Fruit fly (Drosophila melanogaster) whole organism, prepupa: ENCODE data around the gene PH4alphaNE2.

ENCODE experiments used
- CG10631 ChIP-seq: fragments of 200-800 bp; sonication (Bioruptor generic); optimal IDR thresholded peaks from 2 replicates; lab custom pipeline; 2016; ENCODE audit warnings: missing biosample characterization, missing genetic modification characterization
- CG10669 ChIP-seq: fragments of 200-800 bp; sonication (Bioruptor generic); optimal IDR thresholded peaks from 3 replicates; lab custom pipeline; 2018; ENCODE audit warnings: missing biosample characterization, mild to moderate bottlenecking, missing genetic modification characterization, moderate library complexity
- CG11762 ChIP-seq: fragments of 200-800 bp; sonication (Bioruptor generic); optimal IDR thresholded peaks from 3 replicates; lab custom pipeline; 2016; ENCODE audit warnings: missing biosample characterization, missing genetic modification characterization; ENCODE audit not compliant: insufficient read depth
- CG15336 ChIP-seq: fragments of 200-800 bp; sonication (Bioruptor generic); IDR thresholded peaks from 2 replicates; pipeline ENCODE4 v1.3.6; 2022; ENCODE audit warnings: missing biosample characterization, missing genetic modification characterization
- CG1621 ChIP-seq: fragments of 200-800 bp; sonication (Bioruptor generic); optimal IDR thresholded peaks from 3 replicates; lab custom pipeline; 2018; ENCODE audit warnings: missing biosample characterization, mild to moderate bottlenecking, missing genetic modification characterization
- CG16779 ChIP-seq: fragments of 200-800 bp; sonication (Bioruptor generic); optimal IDR thresholded peaks from 3 replicates; lab custom pipeline; 2017; ENCODE audit warnings: missing biosample characterization, mild to moderate bottlenecking, missing genetic modification characterization
- CG3032 ChIP-seq: fragments of 200-800 bp; optimal IDR thresholded peaks from 2 replicates; lab custom pipeline; 2019; ENCODE audit warnings: missing biosample characterization, mild to moderate bottlenecking, missing genetic modification characterization, moderate library complexity
- CG31627 ChIP-seq: fragments of 200-800 bp; sonication (Bioruptor generic); optimal IDR thresholded peaks from 3 replicates; lab custom pipeline; 2016; ENCODE audit warnings: missing biosample characterization, missing genetic modification characterization
- CG32006 ChIP-seq: fragments of 200-800 bp; sonication (Bioruptor generic); optimal IDR thresholded peaks from 3 replicates; lab custom pipeline; 2017; ENCODE audit warnings: missing biosample characterization, mild to moderate bottlenecking, missing genetic modification characterization
- CG34406 ChIP-seq: fragments of 200-800 bp; sonication (Bioruptor generic); optimal IDR thresholded peaks from 3 replicates; lab custom pipeline; 2016; ENCODE audit warnings: missing biosample characterization, missing genetic modification characterization
- CG3919 ChIP-seq: fragments of 200-800 bp; sonication (Bioruptor generic); optimal IDR thresholded peaks from 3 replicates; lab custom pipeline; 2016; ENCODE audit warnings: missing biosample characterization, missing genetic modification characterization
- CG6276 ChIP-seq: fragments of 200-800 bp; sonication (Bioruptor generic); optimal IDR thresholded peaks from 2 replicates; lab custom pipeline; 2017; ENCODE audit warnings: missing biosample characterization, mild to moderate bottlenecking, missing genetic modification characterization
- CG8119 ChIP-seq: fragments of 200-800 bp; sonication (Bioruptor generic); IDR thresholded peaks from 3 replicates; pipeline ENCODE4 v1.3.6; 2022; ENCODE audit warnings: missing biosample characterization, missing genetic modification characterization
- CG8319 ChIP-seq: fragments of 200-800 bp; sonication (Bioruptor generic); optimal IDR thresholded peaks from 3 replicates; lab custom pipeline; 2016; ENCODE audit warnings: missing biosample characterization, missing genetic modification characterization
- Eip75B ChIP-seq: fragments of 200-800 bp; sonication (Bioruptor generic); optimal IDR thresholded peaks from 3 replicates; lab custom pipeline; 2016; ENCODE audit warnings: missing biosample characterization, missing genetic modification characterization
- Eip78C ChIP-seq: fragments of 200-800 bp; sonication (Bioruptor generic); peaks from one replicate; lab custom pipeline; 2016; ENCODE audit warnings: missing biosample characterization, missing genetic modification characterization
- Ets96B ChIP-seq: fragments of 200-800 bp; optimal IDR thresholded peaks from 2 replicates; lab custom pipeline; 2019; ENCODE audit warnings: missing biosample characterization, mild to moderate bottlenecking, missing genetic modification characterization, moderate library complexity
- Hr38 ChIP-seq: sonication (Bioruptor generic); optimal IDR thresholded peaks from 2 replicates; lab custom pipeline; 2016; ENCODE audit warnings: missing biosample characterization, missing genetic modification characterization
- Hr39 ChIP-seq: fragments of 200-800 bp; sonication (Bioruptor generic); optimal IDR thresholded peaks from 2 replicates; lab custom pipeline; 2016; ENCODE audit warnings: missing biosample characterization, missing genetic modification characterization
- Hr4 ChIP-seq: fragments of 200-800 bp; sonication (Bioruptor generic); optimal IDR thresholded peaks from 3 replicates; lab custom pipeline; 2016; ENCODE audit warnings: missing biosample characterization, missing genetic modification characterization
- Lpt ChIP-seq: fragments of 200-800 bp; sonication (Bioruptor generic); optimal IDR thresholded peaks from 3 replicates; lab custom pipeline; 2016; ENCODE audit warnings: missing biosample characterization, missing genetic modification characterization
- Met ChIP-seq: fragments of 200-800 bp; sonication (Bioruptor generic); optimal IDR thresholded peaks from 3 replicates; lab custom pipeline; 2016; ENCODE audit warnings: missing biosample characterization, missing genetic modification characterization
- OdsH ChIP-seq: fragments of 200-800 bp; sonication (Bioruptor generic); optimal IDR thresholded peaks from 3 replicates; lab custom pipeline; 2016; ENCODE audit warnings: missing biosample characterization, missing genetic modification characterization
- Smox ChIP-seq: fragments of 200-800 bp; sonication (Bioruptor generic); optimal IDR thresholded peaks from 3 replicates; lab custom pipeline; 2016; ENCODE audit warnings: missing biosample characterization, missing genetic modification characterization
- Sox102F ChIP-seq: fragments of 200-800 bp; sonication (Bioruptor generic); optimal IDR thresholded peaks from 2 replicates; lab custom pipeline; 2016; ENCODE audit warnings: missing biosample characterization, mild to moderate bottlenecking, missing genetic modification characterization
- Sox15 ChIP-seq: fragments of 200-800 bp; sonication (Bioruptor generic); optimal IDR thresholded peaks from 3 replicates; lab custom pipeline; 2016; ENCODE audit warnings: missing biosample characterization, missing genetic modification characterization
- achi ChIP-seq: fragments of 200-800 bp; sonication (Bioruptor generic); optimal IDR thresholded peaks from 3 replicates; lab custom pipeline; 2016; ENCODE audit warnings: missing biosample characterization, missing genetic modification characterization
- dac ChIP-seq: fragments of 200-800 bp; sonication (Bioruptor generic); optimal IDR thresholded peaks from 2 replicates; lab custom pipeline; 2017; ENCODE audit warnings: missing biosample characterization, mild to moderate bottlenecking, missing genetic modification characterization
- dsx ChIP-seq: fragments of 200-800 bp; optimal IDR thresholded peaks from 3 replicates; lab custom pipeline; 2019; ENCODE audit warnings: missing biosample characterization, mild to moderate bottlenecking, missing genetic modification characterization, moderate library complexity; ENCODE audit not compliant: poor library complexity, severe bottlenecking
- eg ChIP-seq: fragments of 200-800 bp; sonication (Bioruptor generic); IDR thresholded peaks from 3 replicates; pipeline ENCODE4 v1.3.6; 2022; ENCODE audit warnings: missing biosample characterization, missing genetic modification characterization
- esn ChIP-seq: fragments of 200-800 bp; sonication (Bioruptor generic); optimal IDR thresholded peaks from 2 replicates; lab custom pipeline; 2016; ENCODE audit warnings: missing biosample characterization, mild to moderate bottlenecking, missing genetic modification characterization, moderate library complexity
- fd59A ChIP-seq: fragments of 200-800 bp; sonication (Bioruptor generic); optimal IDR thresholded peaks from 2 replicates; lab custom pipeline; 2017; ENCODE audit warnings: missing biosample characterization, mild to moderate bottlenecking, missing genetic modification characterization, missing genetic modification reagents
- fkh ChIP-seq: fragments of 200-800 bp; sonication (Bioruptor generic); optimal IDR thresholded peaks from 3 replicates; lab custom pipeline; 2017; ENCODE audit warnings: missing biosample characterization, mild to moderate bottlenecking, missing genetic modification characterization, moderate library complexity
- lz ChIP-seq: fragments of 200-800 bp; sonication (Bioruptor generic); optimal IDR thresholded peaks from 3 replicates; lab custom pipeline; 2016; ENCODE audit warnings: missing biosample characterization, missing genetic modification characterization
- pdm3 ChIP-seq: fragments of 200-800 bp; sonication (Bioruptor generic); optimal IDR thresholded peaks from 3 replicates; lab custom pipeline; 2016; ENCODE audit warnings: missing biosample characterization, missing genetic modification characterization
- salr ChIP-seq, 2 experiments: fragments of 200-800 bp; sonication (Bioruptor generic); optimal IDR thresholded peaks; 3 replicates each; lab custom pipeline; 2016 to 2018; ENCODE audit warnings: missing biosample characterization in 2 of 2, missing genetic modification characterization in 2 of 2, mild to moderate bottlenecking in 1 of 2
- spab ChIP-seq: fragments of 200-800 bp; sonication (Bioruptor generic); optimal IDR thresholded peaks from 2 replicates; lab custom pipeline; 2017; ENCODE audit warnings: missing biosample characterization, mild to moderate bottlenecking, missing genetic modification characterization, missing genetic modification reagents
- svp ChIP-seq: fragments of 200-800 bp; sonication (Bioruptor generic); peaks from one replicate; lab custom pipeline; 2016; ENCODE audit warnings: missing biosample characterization, missing genetic modification characterization
- vri ChIP-seq: fragments of 200-800 bp; sonication (Bioruptor generic); optimal IDR thresholded peaks from 3 replicates; lab custom pipeline; 2016; ENCODE audit warnings: missing biosample characterization, mild to moderate bottlenecking, missing genetic modification characterization

The PH4alphaNE2 gene

DNA sequence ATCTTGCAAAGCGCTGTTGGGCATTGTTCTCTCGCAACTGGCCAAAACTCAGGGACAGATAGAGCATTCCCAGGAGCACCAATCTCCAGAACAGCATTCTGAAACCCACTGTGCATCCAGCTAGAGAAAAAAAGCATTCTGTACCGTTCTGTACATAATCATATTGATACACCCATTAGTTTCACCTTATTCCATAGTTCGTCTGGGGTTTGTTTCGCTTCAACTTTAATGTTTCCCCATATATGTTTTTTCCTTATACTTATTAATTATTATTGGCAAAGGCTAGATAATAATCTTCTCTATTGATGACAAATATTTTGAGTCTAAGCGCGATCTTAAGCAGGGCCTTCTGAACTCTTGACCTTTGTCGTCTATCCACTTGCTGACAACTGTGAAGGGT, at the start of gene PH4alphaNE2:
TSS of gene PH4alphaNE2 (minus strand) at position 101 of the 400 bp plus-strand sequence.
- no peak for TF ChIP-seq CG10669 (GFP tag; lab: Kevin White, UChicago)
- no peak for TF ChIP-seq Lpt (GFP tag; lab: Kevin White, UChicago)
- TF ChIP-seq Sox15 (GFP tag; lab: Kevin White, UChicago): no peak
- no peak for TF ChIP-seq CG34406 (GFP tag; lab: Kevin White, UChicago)
- TF ChIP-seq CG16779 (tag; lab: Kevin White, UChicago): no peak
- no peak for TF ChIP-seq CG8119 (GFP tag; lab: Robert Waterston, UW)
- no peak for TF ChIP-seq CG31627 (GFP tag; lab: Kevin White, UChicago)
- no peak for TF ChIP-seq dac
- TF ChIP-seq CG15336: no peak
- no peak for TF ChIP-seq lz
- no peak for TF ChIP-seq esn (GFP tag; lab: Kevin White, UChicago)
- TF ChIP-seq vri (GFP tag; lab: Kevin White, UChicago): no peak
- no peak for TF ChIP-seq Sox102F
- TF ChIP-seq Smox (GFP tag; lab: Kevin White, UChicago): no peak
- no peak for TF ChIP-seq fkh (GFP tag; lab: Kevin White, UChicago)
- no peak for TF ChIP-seq fd59A (GFP tag; lab: Kevin White, UChicago)
- no peak for TF ChIP-seq CG32006
- no peak for TF ChIP-seq svp (GFP tag; lab: Kevin White, UChicago)
- TF ChIP-seq CG3032 (tag; lab: Kevin White, UChicago): no peak

DNA sequence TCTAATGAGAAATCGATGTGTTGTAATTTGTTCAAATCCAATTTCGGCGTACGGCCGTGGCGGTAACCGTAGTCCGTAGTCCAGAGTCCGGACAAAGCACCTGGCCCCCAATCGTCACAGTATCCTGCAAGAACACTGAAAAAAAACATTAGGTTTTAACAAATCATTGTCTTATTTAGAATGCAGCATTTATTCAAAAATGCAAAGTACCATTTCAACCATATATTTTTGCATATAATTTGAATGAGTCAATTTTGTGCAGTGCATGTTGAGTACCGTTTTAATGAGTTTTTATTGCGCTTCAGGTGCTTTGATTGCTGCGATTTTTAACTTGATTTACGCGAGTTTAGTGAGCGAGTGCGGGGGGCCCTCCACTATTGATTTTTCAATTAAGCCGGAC, 49.2 kb upstream of the PH4alphaNE2 start:
- TF ChIP-seq pdm3 (GFP tag; lab: Kevin White, UChicago) (no peak), spab (no peak)

dm6 chr3R:30560070-30560469, 48.1 kb upstream of the PH4alphaNE2 start, which contains the start of gene CG34155:
CG34155 (minus strand) TSS chr3R:30560199.
- no peak for TF ChIP-seq Eip78C (GFP tag; lab: Kevin White, UChicago)
- TF ChIP-seq dsx: no peak
- TF ChIP-seq Ets96B (tag; lab: Kevin White, UChicago): no peak
- no peak for TF ChIP-seq Hr4
- no peak for TF ChIP-seq achi
- no peak for TF ChIP-seq CG10631
- no peak for TF ChIP-seq CG1621 (tag; lab: Kevin White, UChicago)
- no peak for TF ChIP-seq salr (GFP tag; optimal IDR thresholded peaks at IDR 0.05; lab: Kevin White, UChicago)
- TF ChIP-seq, all 60 proteins: peak for 0

- TF ChIP-seq fd59A (GFP tag; lab: Kevin White, UChicago): no peak
- no peak for TF ChIP-seq CG3919
- TF ChIP-seq CG16779 (tag; lab: Kevin White, UChicago): no peak
- TF ChIP-seq CG6276: no peak
- TF ChIP-seq CG8319 (GFP tag; lab: Kevin White, UChicago): no peak
Observed at dm6 chr3R:30552548-30552947, 40.5 kb upstream of the PH4alphaNE2 start.

DNA sequence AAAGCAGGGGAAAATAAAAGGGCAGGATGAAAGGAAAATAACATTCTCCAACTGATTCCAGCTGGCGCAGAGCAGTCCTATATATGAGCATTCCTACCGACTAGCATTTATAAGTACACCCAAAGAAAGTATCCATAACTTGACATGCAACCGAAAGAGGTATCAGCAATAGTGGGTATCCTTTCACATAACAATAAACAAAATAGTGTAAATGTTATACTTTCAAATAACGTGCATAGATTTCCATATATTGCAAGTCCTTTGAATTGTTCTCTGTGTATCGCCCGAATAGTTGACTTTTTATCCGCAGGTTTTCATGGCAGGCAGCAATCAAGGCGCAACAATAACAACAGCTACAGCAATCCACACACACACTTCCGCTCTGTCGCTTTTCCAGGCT, 38.0 kb upstream of the PH4alphaNE2 start:
- TF ChIP-seq CG10631 (peak; percentile 26), Eip78C (GFP tag; lab: Kevin White, UChicago) (peak; percentile 41), lz (no peak), eg (no peak), salr (GFP tag; optimal IDR thresholded peaks at IDR 0.05; lab: Kevin White, UChicago) (peak in 1 of 2 experiments; percentile 8), Eip75B (GFP tag; lab: Kevin White, UChicago) (no peak), CG11762 (no peak), Hr39 (GFP tag; lab: Kevin White, UChicago) (no peak), Met (GFP tag; lab: Kevin White, UChicago) (no peak), CG15336 (peak; percentile 24; the same call in 1 of the 2 replicates), CG3919 (peak; percentile 2), Hr4 (peak; percentile 31), CG32006 (peak; percentile 39), Hr38 (no peak), OdsH (GFP tag; lab: Kevin White, UChicago) (peak; percentile 11)
